Fruit fly (Drosophila melanogaster) whole organism, adult: ENCODE data around the gene CG5500.

Source experiments
- CG11617 ChIP-seq: fragments of 200-800 bp; sonication (Bioruptor generic); optimal IDR thresholded peaks from 2 replicates; lab custom pipeline; 2017; ENCODE audit warnings: mild to moderate bottlenecking, missing biosample characterization, missing genetic modification reagents, missing genetic modification characterization
- CG12768 ChIP-seq: fragments of 200-800 bp; sonication (Bioruptor generic); optimal IDR thresholded peaks from 2 replicates; lab custom pipeline; 2017; ENCODE audit warnings: missing biosample characterization, missing genetic modification characterization, mild to moderate bottlenecking, moderate library complexity, missing genetic modification reagents
- CG14711 ChIP-seq: fragments of 200-800 bp; sonication (Bioruptor generic); optimal IDR thresholded peaks from 2 replicates; lab custom pipeline; 2018; ENCODE audit warnings: missing biosample characterization, mild to moderate bottlenecking, missing genetic modification characterization, moderate library complexity
- CG1620 ChIP-seq: fragments of 200-800 bp; sonication (Bioruptor generic); optimal IDR thresholded peaks from 2 replicates; lab custom pipeline; 2016; ENCODE audit warnings: missing biosample characterization, missing genetic modification characterization
- CG33017 ChIP-seq: fragments of 200-800 bp; sonication (Bioruptor generic); optimal IDR thresholded peaks from 2 replicates; lab custom pipeline; 2018; ENCODE audit warnings: missing biosample characterization, mild to moderate bottlenecking, missing genetic modification characterization, moderate library complexity
- CG5204 ChIP-seq: fragments of 200-800 bp; sonication (Bioruptor generic); optimal IDR thresholded peaks from 2 replicates; lab custom pipeline; 2016; ENCODE audit warnings: missing biosample characterization, missing genetic modification characterization
- CG7045 ChIP-seq: fragments of 200-800 bp; sonication (Bioruptor generic); optimal IDR thresholded peaks from 2 replicates; lab custom pipeline; 2017; ENCODE audit warnings: missing biosample characterization, mild to moderate bottlenecking, missing genetic modification characterization
- CG7101 ChIP-seq: fragments of 200-800 bp; sonication (Bioruptor generic); optimal IDR thresholded peaks from 2 replicates; lab custom pipeline; 2018; ENCODE audit warnings: missing biosample characterization, mild to moderate bottlenecking, missing genetic modification characterization, moderate library complexity
- Clk ChIP-seq: fragments of 200-800 bp; sonication (Bioruptor generic); optimal IDR thresholded peaks from 2 replicates; lab custom pipeline; 2017; ENCODE audit warnings: missing biosample characterization, missing genetic modification characterization
- Crg-1 ChIP-seq: fragments of 200-800 bp; sonication (Bioruptor generic); optimal IDR thresholded peaks from 2 replicates; lab custom pipeline; 2016; ENCODE audit warnings: missing biosample characterization, missing genetic modification characterization
- Hr96 ChIP-seq: fragments of 200-800 bp; sonication (Bioruptor generic); optimal IDR thresholded peaks from 2 replicates; lab custom pipeline; 2016; ENCODE audit warnings: missing biosample characterization, missing genetic modification characterization
- Mnt ChIP-seq: fragments of 200-800 bp; sonication (Bioruptor generic); optimal IDR thresholded peaks from 2 replicates; lab custom pipeline; 2016; ENCODE audit warnings: missing biosample characterization, mild to moderate bottlenecking, missing genetic modification characterization
- bab1 ChIP-seq: fragments of 200-800 bp; sonication (Bioruptor generic); optimal IDR thresholded peaks from 3 replicates; lab custom pipeline; 2019; ENCODE audit warnings: missing biosample characterization, mild to moderate bottlenecking, missing genetic modification characterization, moderate library complexity
- cic ChIP-seq: fragments of 200-800 bp; sonication (Bioruptor generic); optimal IDR thresholded peaks from 2 replicates; lab custom pipeline; 2017; ENCODE audit warnings: missing biosample characterization, mild to moderate bottlenecking, missing genetic modification characterization, moderate library complexity
- cnc ChIP-seq, 2 experiments: fragments of >200 bp; optimal IDR thresholded peaks; 2 replicates each; lab custom pipeline; 2017
- kay ChIP-seq: fragments of 200-800 bp; sonication (Bioruptor generic); peaks from one replicate; lab custom pipeline; 2016; ENCODE audit warnings: missing biosample characterization, missing genetic modification characterization, borderline replicate concordance
- ovo ChIP-seq: fragments of 200-800 bp; sonication (Bioruptor generic); optimal IDR thresholded peaks from 2 replicates; lab custom pipeline; 2016; ENCODE audit warnings: missing biosample characterization, missing genetic modification characterization
- pad ChIP-seq: fragments of 200-800 bp; sonication (Bioruptor generic); optimal IDR thresholded peaks from 3 replicates; lab custom pipeline; 2017; ENCODE audit warnings: missing biosample characterization, missing genetic modification characterization, mild to moderate bottlenecking, moderate library complexity, missing genetic modification reagents
- tj ChIP-seq: fragments of 200-800 bp; sonication (Bioruptor generic); optimal IDR thresholded peaks from 3 replicates; lab custom pipeline; 2017; ENCODE audit warnings: missing biosample characterization, mild to moderate bottlenecking, missing genetic modification characterization, moderate library complexity
- toe ChIP-seq: fragments of 200-800 bp; sonication (Bioruptor generic); optimal IDR thresholded peaks from 2 replicates; lab custom pipeline; 2016; ENCODE audit warnings: missing biosample characterization, missing genetic modification characterization

Gene CG5500

DNA sequence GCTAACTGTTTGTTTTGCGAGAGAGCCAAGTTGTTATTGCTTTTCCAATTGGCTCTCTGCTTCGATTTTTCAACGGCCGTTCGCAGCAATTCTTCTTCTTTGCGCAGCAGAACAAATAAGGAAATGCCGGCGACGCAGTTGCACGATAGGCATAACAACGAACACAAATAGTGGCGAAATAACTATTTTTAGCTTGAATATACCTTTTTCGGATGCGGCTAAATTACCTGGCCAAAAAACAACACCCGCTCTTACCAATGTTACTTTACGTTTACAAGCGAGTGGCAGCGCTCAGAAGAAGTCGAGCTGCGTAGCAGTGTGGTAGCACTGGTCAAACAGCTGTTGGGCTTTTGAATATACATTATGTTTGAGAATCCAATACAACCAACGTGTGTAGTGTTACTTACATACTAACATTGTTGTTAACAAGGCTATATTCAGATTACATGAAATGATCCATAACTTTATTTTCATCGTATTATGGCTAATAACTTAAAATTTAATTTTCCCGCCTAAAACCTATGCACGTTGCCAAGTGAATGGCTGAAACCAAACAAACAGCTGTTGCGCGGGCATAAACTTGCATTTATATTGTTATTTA, 13.5 kb upstream of the CG5500 start, which contains the start of the genes Lerp and IntS12:
Gene Lerp (minus strand): TSS at position 283 of the 601 bp plus-strand sequence.
Gene IntS12 (plus strand): TSS at position 529 of the 601 bp plus-strand sequence.
- TF ChIP-seq bab1 (GFP tag; lab: Kevin White, UChicago) (peak; percentile 28), kay (no peak), tj (GFP tag; lab: Kevin White, UChicago) (no peak), CG1620 (GFP tag; lab: Kevin White, UChicago) (no peak), CG14711 (tag; lab: Kevin White, UChicago) (peak; percentile 24), CG11617 (no peak), CG7045 (no peak), cic (GFP tag; lab: Kevin White, UChicago) (no peak), CG7101 (tag; lab: Kevin White, UChicago) (peak; percentile 3), CG5204 (GFP tag; lab: Kevin White, UChicago) (no peak), Crg-1 (no peak)

DNA sequence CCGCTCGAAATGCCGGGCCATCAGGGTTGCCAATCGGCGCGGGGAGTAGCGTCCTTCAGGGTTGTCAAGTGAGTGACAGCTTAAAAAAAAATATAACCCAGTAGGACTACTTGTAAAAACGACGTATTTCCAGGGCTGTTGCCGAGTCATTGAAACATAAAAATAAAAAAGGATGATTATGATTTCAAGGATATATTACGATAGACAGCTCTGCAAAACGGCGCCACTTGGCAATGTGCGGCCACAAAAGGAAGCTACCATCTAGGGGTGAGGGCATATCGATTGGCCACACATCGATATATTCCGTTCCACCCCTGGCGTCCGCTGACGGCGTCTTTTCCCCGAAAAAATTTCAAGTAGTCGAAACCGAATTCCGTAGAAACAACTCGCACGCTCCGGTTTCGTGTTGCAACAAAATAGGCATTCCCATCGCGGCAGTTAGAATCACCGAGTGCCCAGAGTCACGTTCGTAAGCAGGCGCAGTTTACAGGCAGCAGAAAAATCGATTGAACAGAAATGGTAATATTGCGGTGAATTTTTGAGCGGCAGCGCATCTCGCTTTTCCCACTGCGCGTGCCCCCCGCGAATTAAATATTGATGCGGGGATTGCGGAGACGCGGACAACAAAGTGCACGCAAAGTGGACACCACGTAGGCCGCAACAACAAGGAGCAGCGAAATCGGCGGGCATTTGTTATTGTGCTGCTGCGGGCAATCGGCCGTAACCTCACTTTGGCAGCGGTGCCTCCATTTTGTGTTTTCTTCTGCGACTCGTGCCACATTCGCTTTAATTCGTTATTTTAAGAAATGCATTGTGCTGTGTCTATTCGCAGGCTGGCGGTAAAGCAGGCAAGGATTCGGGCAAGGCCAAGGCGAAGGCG, 9.6 kb upstream of the CG5500 start, which contains the start of the genes ball and His2Av:
Gene ball (minus strand): TSS at position 231 of the 880 bp plus-strand sequence.
Gene His2Av (plus strand): TSS at position 353 of the 880 bp plus-strand sequence.
- TF ChIP-seq CG7045 (peak; percentile 60), CG11617 (peak; percentile 77), CG12768 (GFP tag; lab: Kevin White, UChicago) (peak; percentile 73), cic (GFP tag; lab: Kevin White, UChicago) (peak; percentile 36), toe (GFP tag; lab: Kevin White, UChicago) (peak; percentile 91), Crg-1 (peak; percentile 81), CG14711 (tag; lab: Kevin White, UChicago) (peak; percentile 99), kay (no peak), Mnt (GFP tag; lab: Kevin White, UChicago) (peak; percentile 72), cnc (optimal IDR thresholded peaks at IDR 0.05; lab: Kevin White, UChicago) (no peak), tj (GFP tag; lab: Kevin White, UChicago) (peak; percentile 78), Clk (GFP tag; lab: Kevin White, UChicago) (peak; percentile 81), CG33017 (tag; lab: Kevin White, UChicago) (peak; percentile 27), Hr96 (peak; percentile 89), CG7101 (tag; lab: Kevin White, UChicago) (peak; percentile 77), pad (GFP tag; lab: Kevin White, UChicago) (peak; percentile 66), ovo (GFP tag; lab: Kevin White, UChicago) (peak; percentile 58), CG1620 (GFP tag; lab: Kevin White, UChicago) (peak; percentile 82), CG5204 (GFP tag; lab: Kevin White, UChicago) (no peak), bab1 (GFP tag; lab: Kevin White, UChicago) (peak; percentile 80)

DNA sequence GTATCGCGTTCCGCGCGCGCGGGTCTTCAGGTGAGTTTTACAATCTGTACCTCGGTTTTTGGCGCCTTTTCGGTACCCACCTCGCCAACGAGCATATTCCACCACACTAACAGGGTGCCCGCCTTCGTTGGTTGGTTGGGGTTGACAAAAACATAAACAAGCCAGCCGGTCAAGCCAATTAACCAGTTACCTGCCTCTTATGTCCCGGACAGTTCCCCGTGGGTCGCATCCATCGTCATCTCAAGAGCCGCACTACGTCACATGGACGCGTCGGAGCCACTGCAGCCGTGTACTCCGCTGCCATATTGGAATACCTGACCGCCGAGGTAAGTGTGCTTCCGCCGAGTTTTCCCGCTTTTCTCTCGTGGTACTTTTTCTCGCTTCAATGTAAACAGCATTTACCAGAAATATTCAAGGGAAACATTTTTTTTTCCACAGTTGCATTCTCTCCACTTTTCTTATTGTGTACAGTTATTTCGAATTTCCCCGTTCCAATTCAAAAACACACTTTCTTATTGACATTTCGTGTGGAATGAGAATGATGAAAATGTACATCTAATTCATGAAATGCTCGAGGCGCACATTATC, 8.9 kb upstream of the CG5500 start:
- TF ChIP-seq CG11617 (no peak), Clk (GFP tag; lab: Kevin White, UChicago) (no peak), CG7101 (tag; lab: Kevin White, UChicago) (no peak), tj (GFP tag; lab: Kevin White, UChicago) (no peak), CG7045 (no peak), cnc (optimal IDR thresholded peaks at IDR 0.05; lab: Kevin White, UChicago) (no peak), CG14711 (tag; lab: Kevin White, UChicago) (no peak), CG5204 (GFP tag; lab: Kevin White, UChicago) (no peak), CG12768 (GFP tag; lab: Kevin White, UChicago) (no peak)

DNA sequence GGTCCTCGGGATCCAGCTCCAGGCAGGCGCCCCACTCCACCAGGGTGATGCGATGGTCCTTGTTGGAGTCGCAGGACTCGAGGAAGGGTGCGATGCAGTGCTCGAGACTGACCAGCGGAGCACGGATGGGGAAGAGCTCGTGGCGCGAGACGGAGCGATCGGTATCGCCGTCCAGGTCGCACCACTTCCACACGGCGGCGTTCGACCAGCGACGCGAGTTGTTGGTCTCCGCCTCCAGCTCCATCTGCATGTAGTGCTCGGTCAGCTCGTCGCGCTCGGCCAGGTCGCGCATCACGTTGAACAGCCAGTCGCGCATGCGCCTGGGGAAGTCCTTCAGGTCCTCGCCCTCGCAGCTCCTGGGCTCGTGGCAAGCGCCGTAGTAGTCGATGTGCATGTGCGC, 7.0 kb upstream of the CG5500 start:
- TF ChIP-seq CG11617, result no peak
- TF ChIP-seq tj (GFP tag; lab: Kevin White, UChicago), result no peak
- no peak for TF ChIP-seq cic (GFP tag; lab: Kevin White, UChicago)
- TF ChIP-seq Crg-1, result no peak
- no peak for TF ChIP-seq CG7045
- no peak for TF ChIP-seq Clk (GFP tag; lab: Kevin White, UChicago)
- no peak for TF ChIP-seq Hr96
- TF ChIP-seq CG14711 (tag; lab: Kevin White, UChicago), result no peak
- no peak for TF ChIP-seq CG7101 (tag; lab: Kevin White, UChicago)
- TF ChIP-seq CG12768 (GFP tag; lab: Kevin White, UChicago), result no peak
- TF ChIP-seq CG5204 (GFP tag; lab: Kevin White, UChicago), result no peak
- TF ChIP-seq kay, result no peak
- no peak for TF ChIP-seq toe (GFP tag; lab: Kevin White, UChicago)
- TF ChIP-seq CG33017 (tag; lab: Kevin White, UChicago), result no peak
- no peak for TF ChIP-seq Mnt (GFP tag; lab: Kevin White, UChicago)
- no peak for TF ChIP-seq pad (GFP tag; lab: Kevin White, UChicago)

DNA sequence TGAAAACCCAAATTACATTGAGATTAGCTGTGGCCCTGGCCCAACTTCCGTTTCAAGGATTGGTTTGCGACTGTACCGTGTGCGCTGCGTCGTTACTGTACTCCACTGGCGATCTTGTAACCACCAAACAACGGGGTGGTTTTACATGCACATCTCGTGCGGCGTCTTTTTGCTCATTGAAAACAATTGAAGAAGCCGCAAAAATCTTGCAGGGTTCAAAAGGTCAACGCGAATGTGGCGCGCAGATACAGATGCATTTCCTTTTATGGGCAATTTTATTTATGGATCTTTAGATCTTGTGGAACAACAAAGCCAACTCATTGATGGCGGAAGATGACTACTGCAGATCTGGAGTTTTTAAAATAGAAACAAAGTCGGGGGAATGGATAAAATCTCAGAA, 5.9 kb upstream of the CG5500 start:
- TF ChIP-seq CG12768 (GFP tag; lab: Kevin White, UChicago) (no peak), CG11617 (no peak), CG5204 (GFP tag; lab: Kevin White, UChicago) (no peak), toe (GFP tag; lab: Kevin White, UChicago) (no peak), cnc (optimal IDR thresholded peaks at IDR 0.05; lab: Kevin White, UChicago) (no peak), CG7045 (no peak), Mnt (GFP tag; lab: Kevin White, UChicago) (no peak), ovo (GFP tag; lab: Kevin White, UChicago) (no peak), bab1 (GFP tag; lab: Kevin White, UChicago) (no peak), Clk (GFP tag; lab: Kevin White, UChicago) (no peak), tj (GFP tag; lab: Kevin White, UChicago) (no peak), Hr96 (no peak), CG1620 (GFP tag; lab: Kevin White, UChicago) (no peak)
